Fruit fly (Drosophila melanogaster): Measurements from ENCODE around the gene CG9154.

DNA sequence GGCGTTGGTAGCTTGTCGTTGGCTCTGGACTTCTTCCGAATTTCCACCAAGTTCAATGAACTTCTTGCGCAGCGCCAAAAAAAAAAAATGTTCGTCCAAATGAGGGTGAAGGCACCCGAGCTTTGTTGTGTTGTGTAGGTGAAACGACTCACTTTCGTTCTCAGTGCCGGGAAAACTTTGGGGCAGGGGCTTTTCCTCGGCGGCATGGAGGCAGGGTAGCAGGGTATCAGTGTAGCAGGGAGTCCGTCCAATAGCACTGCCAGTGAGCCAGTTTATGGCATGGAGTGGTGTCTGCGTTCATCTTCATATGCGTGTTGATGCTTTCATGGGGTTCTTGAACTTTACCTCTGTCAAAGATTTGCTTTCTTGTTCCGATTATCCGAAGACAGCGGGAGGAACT, 3.8 kb upstream of the CG9154 start:
- TF ChIP-seq CG9948 (tag; optimal IDR thresholded peaks at IDR 0.05) = no peak
- no peak for TF ChIP-seq CG32121 (GFP tag; IDR thresholded peaks at IDR 0.05)
- TF ChIP-seq fd96Ca (GFP tag; IDR thresholded peaks at IDR 0.05) = no peak
